Worm (Caenorhabditis elegans): ENCODE results near the gene cest-2.1.

ce11 chrV:14215106-14215505, 43.8 kb upstream of the cest-2.1 start, which contains the start of gene T16A9.5:
- TF ChIP-seq flt-1 (GFP tag; IDR thresholded peaks at IDR 0.05) (no peak), ztf-29 (GFP tag; IDR thresholded peaks at IDR 0.05) (no peak), cog-1 (tag; optimal IDR thresholded peaks at IDR 0.05) (no peak), med-1 (GFP tag; optimal IDR thresholded peaks at IDR 0.05; ENCODE audit: insufficient read depth) (no peak)

Data from whole organism, midembryonic.